Fruit fly (Drosophila melanogaster) whole organism, embryonic: Measurements from ENCODE around the gene Trf.
A peak's percentile ranks its signal among the peaks of the same experiment; 100 is the strongest.

ENCODE experiments used
- Awh ChIP-seq: fragments of 200-800 bp; sonication (Bioruptor generic); IDR thresholded peaks from 2 replicates; pipeline ENCODE4, ENCODE4 v1.3.6; 2022; ENCODE audit warnings: missing biosample characterization, missing genetic modification characterization
- BEAF-32 ChIP-seq: fragments of 200-800 bp; sonication (Bioruptor generic); optimal IDR thresholded peaks from 3 replicates; lab custom pipeline; 2017; ENCODE audit warnings: missing biosample characterization, missing genetic modification characterization, mild to moderate bottlenecking, moderate library complexity, missing genetic modification reagents
- Blimp-1 ChIP-seq: fragments of 200-800 bp; sonication (Bioruptor generic); optimal IDR thresholded peaks from 3 replicates; lab custom pipeline; 2018; ENCODE audit warnings: missing biosample characterization, missing genetic modification characterization, mild to moderate bottlenecking, moderate library complexity, missing genetic modification reagents
- CG10462 ChIP-seq: fragments of 200-800 bp; sonication (Bioruptor generic); optimal IDR thresholded peaks from 2 replicates; lab custom pipeline; 2016; ENCODE audit warnings: missing biosample characterization, missing genetic modification characterization
- CG10979 ChIP-seq: fragments of 200-800 bp; sonication (Bioruptor generic); optimal IDR thresholded peaks from 2 replicates; lab custom pipeline; 2018; ENCODE audit warnings: missing biosample characterization, mild to moderate bottlenecking, missing genetic modification characterization, moderate library complexity
- CG12071 ChIP-seq: fragments of 200-800 bp; sonication (Bioruptor generic); optimal IDR thresholded peaks from 3 replicates; lab custom pipeline; 2018; ENCODE audit warnings: missing biosample characterization, mild to moderate bottlenecking, missing genetic modification characterization
- CG12659 ChIP-seq: fragments of 200-800 bp; sonication (Bioruptor generic); optimal IDR thresholded peaks from 3 replicates; lab custom pipeline; 2017; ENCODE audit warnings: mild to moderate bottlenecking, missing biosample characterization, missing genetic modification reagents, missing genetic modification characterization
- CG1602 ChIP-seq: fragments of 200-800 bp; sonication (Bioruptor generic); optimal IDR thresholded peaks from 3 replicates; lab custom pipeline; 2016; ENCODE audit warnings: missing biosample characterization, missing genetic modification characterization
- CG18476 ChIP-seq: fragments of 200-800 bp; sonication (Bioruptor generic); optimal IDR thresholded peaks from 2 replicates; lab custom pipeline; 2016; ENCODE audit warnings: missing biosample characterization, mild to moderate bottlenecking, missing genetic modification characterization
- CG18619 ChIP-seq: fragments of 200-800 bp; sonication (Bioruptor generic); optimal IDR thresholded peaks from 3 replicates; lab custom pipeline; 2017; ENCODE audit warnings: missing biosample characterization, mild to moderate bottlenecking, missing genetic modification characterization
- CG18764 ChIP-seq: fragments of 200-800 bp; sonication (Bioruptor generic); optimal IDR thresholded peaks from 3 replicates; lab custom pipeline; 2016; ENCODE audit warnings: missing biosample characterization, missing genetic modification characterization
- CG2129 ChIP-seq: fragments of 200-800 bp; sonication (Bioruptor generic); IDR thresholded peaks from 2 replicates; pipeline ENCODE4 v1.3.6; 2022; ENCODE audit warnings: missing biosample characterization, missing genetic modification characterization; ENCODE audit not compliant: partially characterized antibody
- CG2678 ChIP-seq: fragments of 200-800 bp; sonication (Bioruptor generic); optimal IDR thresholded peaks from 3 replicates; lab custom pipeline; 2019; ENCODE audit warnings: missing biosample characterization, mild to moderate bottlenecking, missing genetic modification characterization, moderate library complexity
- CG31388 ChIP-seq: fragments of 200-800 bp; sonication (Bioruptor generic); optimal IDR thresholded peaks from 2 replicates; lab custom pipeline; 2016; ENCODE audit warnings: missing biosample characterization, missing genetic modification characterization
- CG33213 ChIP-seq: fragments of 200-800 bp; sonication (Bioruptor generic); optimal IDR thresholded peaks from 3 replicates; lab custom pipeline; 2016; ENCODE audit warnings: missing biosample characterization, missing genetic modification characterization
- CG5245 ChIP-seq: fragments of 200-800 bp; sonication (Bioruptor generic); optimal IDR thresholded peaks from 3 replicates; lab custom pipeline; 2016; ENCODE audit warnings: missing biosample characterization, missing genetic modification characterization
- CG6689 ChIP-seq: fragments of 200-800 bp; sonication (Bioruptor generic); IDR thresholded peaks from 2 replicates; pipeline ENCODE4 v1.3.6; 2022; ENCODE audit warnings: missing biosample characterization, missing genetic modification characterization
- CG6791 ChIP-seq: fragments of 200-800 bp; sonication (Bioruptor generic); IDR thresholded peaks from 3 replicates; pipeline ENCODE4 v1.3.6; 2022; ENCODE audit warnings: missing biosample characterization, missing genetic modification characterization; ENCODE audit not compliant: partially characterized antibody
- CG7928 ChIP-seq: fragments of 200-800 bp; sonication (Bioruptor generic); optimal IDR thresholded peaks from 2 replicates; lab custom pipeline; 2017; ENCODE audit warnings: missing biosample characterization, mild to moderate bottlenecking, missing genetic modification characterization
- Dek ChIP-seq: fragments of 200-800 bp; sonication (Bioruptor generic); optimal IDR thresholded peaks from 3 replicates; lab custom pipeline; 2019; ENCODE audit warnings: missing biosample characterization, mild to moderate bottlenecking, missing genetic modification characterization, moderate library complexity
- Dll ChIP-seq: fragments of 200-800 bp; sonication (Bioruptor generic); IDR thresholded peaks from 4 replicates; pipeline ENCODE4 v1.3.6; 2022; ENCODE audit warnings: missing biosample characterization, missing genetic modification characterization; ENCODE audit not compliant: partially characterized antibody
- HLH3B ChIP-seq: fragments of 200-800 bp; sonication (Bioruptor generic); IDR thresholded peaks from 2 replicates; pipeline ENCODE4 v1.3.6; 2022; ENCODE audit warnings: missing biosample characterization, missing genetic modification characterization
- HLHmδ ChIP-seq: fragments of 200-800 bp; sonication (Bioruptor generic); optimal IDR thresholded peaks from 2 replicates; lab custom pipeline; 2018; ENCODE audit warnings: missing biosample characterization, mild to moderate bottlenecking, missing genetic modification characterization, moderate library complexity
- Meics ChIP-seq: fragments of 200-800 bp; sonication (Bioruptor generic); optimal IDR thresholded peaks from 2 replicates; lab custom pipeline; 2017; ENCODE audit warnings: missing biosample characterization, mild to moderate bottlenecking, missing genetic modification characterization
- Neu2 ChIP-seq: fragments of 200-800 bp; sonication (Bioruptor generic); optimal IDR thresholded peaks from 3 replicates; lab custom pipeline; 2016; ENCODE audit warnings: missing biosample characterization, missing genetic modification characterization, borderline replicate concordance
- Nf-YC ChIP-seq: fragments of 200-800 bp; optimal IDR thresholded peaks from 3 replicates; lab custom pipeline; 2019; ENCODE audit warnings: missing biosample characterization, mild to moderate bottlenecking, missing genetic modification characterization, moderate library complexity
- Usf ChIP-seq: fragments of 200-800 bp; sonication (Bioruptor generic); optimal IDR thresholded peaks from 2 replicates; lab custom pipeline; 2017; ENCODE audit warnings: missing genotype, missing biosample characterization, missing genetic modification characterization
- bcd ChIP-seq: fragments of 200-800 bp; sonication (Bioruptor generic); optimal IDR thresholded peaks from 2 replicates; lab custom pipeline; 2017; ENCODE audit warnings: missing biosample characterization, mild to moderate bottlenecking, missing genetic modification characterization
- crc ChIP-seq: fragments of 200-800 bp; sonication (Bioruptor generic); optimal IDR thresholded peaks from 2 replicates; lab custom pipeline; 2016; ENCODE audit warnings: missing biosample characterization, missing genetic modification characterization
- dmrt99B ChIP-seq: fragments of 200-800 bp; sonication (Bioruptor generic); optimal IDR thresholded peaks from 2 replicates; lab custom pipeline; 2018; ENCODE audit warnings: missing biosample characterization, mild to moderate bottlenecking, missing genetic modification characterization, moderate library complexity
- exex ChIP-seq: fragments of 200-800 bp; sonication (Bioruptor generic); optimal IDR thresholded peaks from 4 replicates; lab custom pipeline; 2018; ENCODE audit warnings: missing biosample characterization, mild to moderate bottlenecking, missing genetic modification characterization, moderate library complexity
- fu2 ChIP-seq: fragments of 200-800 bp; sonication (Bioruptor generic); optimal IDR thresholded peaks from 2 replicates; lab custom pipeline; 2016; ENCODE audit warnings: missing biosample characterization, missing genetic modification characterization
- gcm2 ChIP-seq: fragments of 200-800 bp; sonication (Bioruptor generic); optimal IDR thresholded peaks from 2 replicates; lab custom pipeline; 2016; ENCODE audit warnings: missing biosample characterization, missing genetic modification characterization
- hbn ChIP-seq: fragments of 200-800 bp; sonication (Bioruptor generic); IDR thresholded peaks from 2 replicates; pipeline ENCODE4 v1.3.6; 2022; ENCODE audit warnings: missing biosample characterization, missing genetic modification characterization; ENCODE audit not compliant: partially characterized antibody
- hkb ChIP-seq, 2 experiments: fragments of 200-800 bp in 1 of 2; fragments of >200 bp in 1 of 2; sonication (Bioruptor generic) in 1 of 2; IDR thresholded peaks in 1 of 2; optimal IDR thresholded peaks in 1 of 2; 2 replicates each; pipeline versions ENCODE4 v1.3.6 to Lab custom; 2017 to 2022; ENCODE audit warnings: missing biosample characterization in 1 of 2, missing genetic modification characterization in 1 of 2
- hth ChIP-seq: fragments of >200 bp; optimal IDR thresholded peaks from 2 replicates; lab custom pipeline; 2017; ENCODE audit warnings: inconsistent platforms
- inv ChIP-seq: fragments of 200-800 bp; sonication (Bioruptor generic); IDR thresholded peaks from 2 replicates; pipeline ENCODE4 v1.3.6; 2022; ENCODE audit warnings: missing biosample characterization, missing genetic modification characterization; ENCODE audit not compliant: partially characterized antibody
- jumu ChIP-seq: fragments of 200-800 bp; sonication (Bioruptor generic); optimal IDR thresholded peaks from 3 replicates; lab custom pipeline; 2016; ENCODE audit warnings: missing biosample characterization, missing genetic modification characterization
- kah ChIP-seq: fragments of 200-800 bp; sonication (Bioruptor generic); optimal IDR thresholded peaks from 2 replicates; lab custom pipeline; 2018; ENCODE audit warnings: missing biosample characterization, mild to moderate bottlenecking, missing genetic modification characterization
- phol ChIP-seq: fragments of 200-800 bp; sonication (Bioruptor generic); optimal IDR thresholded peaks from 3 replicates; lab custom pipeline; 2018; ENCODE audit warnings: missing biosample characterization, mild to moderate bottlenecking, missing genetic modification characterization, moderate library complexity
- row ChIP-seq: fragments of 200-800 bp; sonication (Bioruptor generic); IDR thresholded peaks from 3 replicates; pipeline ENCODE4 v1.3.6; 2022; ENCODE audit warnings: missing biosample characterization, missing genetic modification characterization
- sc ChIP-seq, 3 experiments: fragments of >200 bp in 2 of 3; fragments of 200-800 bp in 1 of 3; sonication (Bioruptor generic) in 1 of 3; optimal IDR thresholded peaks; 2 replicates in 2 of 3; 3 replicates in 1 of 3; lab custom pipeline; 2017; ENCODE audit warnings: mild to moderate bottlenecking in 1 of 3, missing biosample characterization in 1 of 3, missing genetic modification characterization in 1 of 3, missing genetic modification reagents in 1 of 3
- seq ChIP-seq: fragments of 200-800 bp; sonication (Bioruptor generic); IDR thresholded peaks from 2 replicates; pipeline ENCODE4 v1.3.6; 2022; ENCODE audit warnings: missing biosample characterization, missing genetic modification characterization
- sima ChIP-seq: fragments of 200-800 bp; sonication (Bioruptor generic); optimal IDR thresholded peaks from 2 replicates; lab custom pipeline; 2016; ENCODE audit warnings: missing biosample characterization, missing genetic modification characterization
- sqz ChIP-seq: fragments of 200-800 bp; sonication (Bioruptor generic); optimal IDR thresholded peaks from 3 replicates; lab custom pipeline; 2018; ENCODE audit warnings: missing biosample characterization, mild to moderate bottlenecking, missing genetic modification characterization
- vvl ChIP-seq: fragments of 200-800 bp; sonication (Bioruptor generic); IDR thresholded peaks from 2 replicates; pipeline ENCODE4 v1.3.6; 2022; ENCODE audit warnings: missing biosample characterization, missing genetic modification characterization
- zen ChIP-seq: fragments of 200-800 bp; sonication (Bioruptor generic); optimal IDR thresholded peaks from 3 replicates; lab custom pipeline; 2018; ENCODE audit warnings: missing biosample characterization, mild to moderate bottlenecking, missing genetic modification characterization, moderate library complexity

The Trf gene

dm6 chr2L:8100489-8101352 is 28.0 kb downstream of the Trf start (continued):
- TF ChIP-seq Neu2 (GFP tag; lab: Kevin White, UChicago) = no peak
- TF ChIP-seq BEAF-32 = no peak
- no peak for TF ChIP-seq Dek (tag; lab: Kevin White, UChicago)
- TF ChIP-seq zen (tag; lab: Kevin White, UChicago) = no peak
- no peak for TF ChIP-seq inv (GFP tag; lab: Robert Waterston, UW)
- TF ChIP-seq dmrt99B (tag; lab: Kevin White, UChicago) = peak; percentile 18
- TF ChIP-seq CG2129 (GFP tag; lab: Robert Waterston, UW) = no peak
- no peak for TF ChIP-seq CG6791 (GFP tag; lab: Robert Waterston, UW)
- TF ChIP-seq CG6689 (GFP tag; lab: Robert Waterston, UW) = no peak
- no peak for TF ChIP-seq CG7928 (GFP tag; lab: Kevin White, UChicago)
- TF ChIP-seq Nf-YC (tag; lab: Kevin White, UChicago) = peak; percentile 23
- no peak for TF ChIP-seq CG18476 (GFP tag; lab: Kevin White, UChicago)
- no peak for TF ChIP-seq kah (GFP tag; lab: Kevin White, UChicago)
- TF ChIP-seq Blimp-1 (GFP tag; lab: Kevin White, UChicago) = peak; percentile 27
- TF ChIP-seq hth (lab: Kevin White, UChicago) = no peak
- TF ChIP-seq CG10979 (tag; lab: Kevin White, UChicago) = peak; percentile 4
- TF ChIP-seq sima = no peak
- no peak for TF ChIP-seq CG18619 (GFP tag; lab: Kevin White, UChicago)
- peak; percentile 23 for TF ChIP-seq phol
- TF ChIP-seq gcm2 (GFP tag; lab: Kevin White, UChicago) = no peak
- TF ChIP-seq CG1602 (GFP tag; lab: Kevin White, UChicago) = no peak
- no peak for TF ChIP-seq seq (GFP tag; lab: Robert Waterston, UW)
- TF ChIP-seq Usf = no peak
- TF ChIP-seq HLH3B (GFP tag; lab: Robert Waterston, UW) = no peak
- no peak for TF ChIP-seq CG31388 (GFP tag; lab: Kevin White, UChicago)
- no peak for TF ChIP-seq bcd (GFP tag; lab: Kevin White, UChicago)
- TF ChIP-seq Awh (GFP tag; lab: Robert Waterston, UW) = peak; percentile 29; the same call in 1 of the 2 replicates
- TF ChIP-seq CG10462 (GFP tag; lab: Kevin White, UChicago) = no peak
- TF ChIP-seq HLHmδ = no peak
- TF ChIP-seq exex = peak; percentile 99
- TF ChIP-seq hkb (optimal IDR thresholded peaks at IDR 0.05; lab: Kevin White, UChicago) = no peak
- TF ChIP-seq hkb (GFP tag; IDR thresholded peaks at IDR 0.05; lab: Robert Waterston, UW) = peak; percentile 31; the same call in 1 of the 2 replicates
- peak; percentile 55 for TF ChIP-seq Meics (GFP tag; lab: Kevin White, UChicago)
- peak; percentile 20 for TF ChIP-seq CG12071
- TF ChIP-seq vvl (GFP tag; lab: Robert Waterston, UW) = no peak
- TF ChIP-seq CG18764 = no peak
- TF ChIP-seq sqz = no peak
- peak; percentile 47; the same call in 2 of the 3 replicates for TF ChIP-seq row (GFP tag; lab: Robert Waterston, UW)
- no peak for TF ChIP-seq CG33213
- TF ChIP-seq fu2 (GFP tag; lab: Kevin White, UChicago) = no peak
- peak; percentile 65 for TF ChIP-seq CG2678
- TF ChIP-seq crc = no peak
- no peak for TF ChIP-seq CG5245 (GFP tag; lab: Kevin White, UChicago)
- no peak for TF ChIP-seq CG12659
- no peak for TF ChIP-seq hbn
- no peak for TF ChIP-seq jumu
- no peak for TF ChIP-seq sc (optimal IDR thresholded peaks at IDR 0.05; lab: Kevin White, UChicago)
- TF ChIP-seq sc (GFP tag; optimal IDR thresholded peaks at IDR 0.05; lab: Kevin White, UChicago) = no peak
- no peak for TF ChIP-seq Dll (GFP tag; lab: Robert Waterston, UW)
